Worm (Caenorhabditis elegans) whole organism, L4 larva: ENCODE data around the gene Y17G7B.12.

Experiments used
- fos-1 ChIP-seq: fragments of 150-350 bp; optimal IDR thresholded peaks from 2 replicates; lab custom pipeline; 2014; ENCODE audit warnings: missing biosample characterization, missing genetic modification characterization
- unc-62 ChIP-seq, 3 experiments: fragments of 150-350 bp in 1 of 3; sonication (generic microtip); optimal IDR thresholded peaks in 2 of 3; peaks in 1 of 3; 1 replicate in 1 of 3; 2 replicates in 2 of 3; lab custom pipeline; 2014 to 2017; ENCODE audit warnings: missing biosample characterization in 3 of 3, missing genetic modification characterization in 3 of 3, missing genetic modification reagents in 3 of 3, missing genotype in 1 of 3

- TF ChIP-seq fos-1 (tag; lab: Kevin White, UChicago) (no peak), unc-62 (GFP tag; optimal IDR thresholded peaks at IDR 0.05 in 1 of 2; lab: Kevin White, UChicago) (no peak), unc-62 (tag; optimal IDR thresholded peaks at IDR 0.05; lab: Kevin White, UChicago) (no peak)
Observed at ce11 chrII:12039039-12039438, 15.4 kb downstream of the Y17G7B.12 start, which contains the start of gene tpi-1.
